Fruit fly (Drosophila melanogaster) ovary, adult (tissue): Measurements from ENCODE around the gene Pex19.
A peak's percentile ranks its signal among the peaks of the same experiment; 100 is the strongest.

Source experiments
- CG17801 ChIP-seq: fragments of 200-800 bp; optimal IDR thresholded peaks from 2 replicates; lab custom pipeline; 2019; ENCODE audit warnings: missing biosample characterization, mild to moderate bottlenecking, missing genetic modification characterization, moderate library complexity; ENCODE audit not compliant: partially characterized antibody

Gene Pex19

DNA sequence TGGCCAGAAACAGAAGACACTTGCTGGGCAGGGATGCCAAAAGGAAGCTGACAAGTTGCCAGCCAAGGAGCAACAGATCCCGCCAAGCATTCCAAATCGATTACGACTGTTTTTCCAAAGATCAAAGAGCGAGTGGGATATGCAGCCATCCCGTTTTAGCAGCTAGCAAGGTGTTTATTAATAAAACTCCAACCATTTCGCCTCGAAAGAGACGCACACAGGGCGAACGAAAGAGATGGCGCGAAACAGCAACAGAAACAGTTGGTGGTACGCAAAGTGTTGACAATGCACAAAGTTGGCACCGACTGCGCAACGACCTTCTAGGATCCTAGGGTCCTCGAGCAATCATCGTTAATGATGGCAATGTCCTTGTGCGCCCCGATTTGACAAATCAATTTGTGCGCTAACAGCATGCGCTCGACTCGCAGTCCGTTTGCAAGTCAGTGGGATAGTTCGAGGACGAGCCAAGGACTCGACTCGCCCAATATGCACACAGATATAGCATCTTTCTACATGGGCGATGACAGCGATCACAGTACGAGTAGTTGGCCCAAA lies 11.7 kb upstream of the Pex19 start:
- TF ChIP-seq CG17801 (GFP tag; lab: Kevin White, UChicago) = no peak

DNA sequence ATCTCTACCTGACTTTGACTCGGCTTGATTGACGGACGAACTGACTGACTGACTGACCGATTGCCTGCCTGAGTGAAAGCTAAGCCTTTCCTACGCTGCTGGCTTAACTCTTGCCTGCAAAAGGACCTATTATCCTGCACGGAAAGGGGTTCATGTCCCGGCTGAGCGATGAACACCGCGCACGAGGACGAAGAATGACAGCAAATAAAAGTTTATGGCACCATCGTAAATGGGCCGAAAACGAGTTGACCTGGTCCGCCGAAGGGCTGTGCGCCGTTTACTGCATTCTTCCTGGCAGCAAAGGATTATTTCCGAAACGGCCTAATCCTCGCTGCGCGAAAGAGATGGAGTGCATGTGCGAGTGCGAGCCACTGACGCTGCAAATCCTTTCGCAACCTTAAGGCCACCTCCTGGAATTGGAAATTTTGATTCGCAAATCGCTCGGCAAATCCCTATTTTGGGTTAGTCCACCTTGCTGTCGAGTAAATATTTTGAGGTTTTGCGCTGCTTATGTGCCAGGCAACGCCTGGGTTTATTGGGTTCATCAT lies 10.4 kb upstream of the Pex19 start:
- no peak for TF ChIP-seq CG17801 (GFP tag; lab: Kevin White, UChicago)

- TF ChIP-seq CG17801 (GFP tag; lab: Kevin White, UChicago) = no peak
Observed at dm6 chr2L:12085010-12085409, 6.6 kb upstream of the Pex19 start.

- TF ChIP-seq CG17801 (GFP tag; lab: Kevin White, UChicago) = no peak
Observed at dm6 chr2L:12085619-12086171, 5.9 kb upstream of the Pex19 start, which contains the start of gene prd. TSS of gene prd (minus strand) at chr2L:12085827.

- TF ChIP-seq CG17801 (GFP tag; lab: Kevin White, UChicago) = no peak
Observed at dm6 chr2L:12087442-12087841, 4.2 kb upstream of the Pex19 start.

DNA sequence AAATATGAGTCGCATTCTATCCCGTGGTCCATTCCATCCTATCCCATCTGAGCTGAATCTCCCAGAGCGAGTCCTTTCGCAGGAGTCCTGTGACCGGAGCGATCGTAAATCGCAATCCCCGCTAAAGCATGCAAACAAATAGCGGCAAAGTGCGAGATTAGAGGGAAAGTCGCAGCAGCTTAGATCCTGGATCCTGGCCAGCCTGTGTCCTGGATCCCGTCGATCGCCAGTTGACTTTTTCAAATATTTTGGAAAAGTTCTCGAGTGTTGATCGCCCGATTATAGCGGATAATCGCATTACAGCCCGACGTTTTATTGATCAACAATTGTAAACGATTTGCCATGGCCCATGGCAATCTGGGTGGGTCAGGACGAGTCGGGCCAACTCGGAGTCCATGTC lies 2.5 kb upstream of the Pex19 start:
- TF ChIP-seq CG17801 (GFP tag; lab: Kevin White, UChicago) = no peak

DNA sequence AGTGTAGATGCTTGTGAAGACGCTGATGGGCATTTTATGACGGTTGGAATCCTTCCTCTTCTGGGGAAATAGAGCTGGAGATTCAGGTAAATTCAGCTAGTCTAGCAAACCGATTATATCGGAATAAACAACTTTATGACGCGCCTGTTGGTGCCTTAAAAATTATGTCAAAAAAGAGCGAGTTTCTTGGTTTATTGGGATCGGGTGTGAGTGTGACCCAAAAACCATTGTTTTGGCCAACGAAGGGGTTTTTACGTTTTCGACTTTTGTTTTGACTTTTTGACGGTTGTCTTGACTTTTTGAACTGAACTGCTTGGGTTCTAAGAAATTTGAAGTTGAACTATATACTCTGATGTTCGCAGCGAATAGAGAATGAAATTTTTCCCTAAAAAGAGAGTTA lies 419 bp downstream of the Pex19 start:
- TF ChIP-seq CG17801 (GFP tag; lab: Kevin White, UChicago) = no peak

DNA sequence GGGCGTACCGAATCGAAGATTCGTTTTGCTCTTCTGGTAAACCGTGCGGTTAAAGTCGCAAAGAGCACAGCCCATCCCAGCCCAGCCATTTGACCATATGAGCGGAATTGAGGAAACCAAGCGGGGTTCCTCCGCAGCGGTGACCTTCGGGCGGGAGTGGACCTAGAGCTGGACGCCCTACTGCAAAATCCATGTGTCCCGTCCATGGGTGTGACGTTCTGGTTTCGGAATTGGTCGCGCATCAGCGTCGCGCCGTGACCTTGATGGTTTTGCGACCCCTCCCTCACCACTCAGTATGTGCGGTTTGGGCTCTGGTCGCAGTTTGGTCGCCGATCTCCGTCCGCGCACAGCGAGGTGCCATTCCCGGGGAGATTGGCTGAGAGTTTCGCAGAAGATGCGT lies 1.1 kb downstream of the Pex19 start:
- no peak for TF ChIP-seq CG17801 (GFP tag; lab: Kevin White, UChicago)

DNA sequence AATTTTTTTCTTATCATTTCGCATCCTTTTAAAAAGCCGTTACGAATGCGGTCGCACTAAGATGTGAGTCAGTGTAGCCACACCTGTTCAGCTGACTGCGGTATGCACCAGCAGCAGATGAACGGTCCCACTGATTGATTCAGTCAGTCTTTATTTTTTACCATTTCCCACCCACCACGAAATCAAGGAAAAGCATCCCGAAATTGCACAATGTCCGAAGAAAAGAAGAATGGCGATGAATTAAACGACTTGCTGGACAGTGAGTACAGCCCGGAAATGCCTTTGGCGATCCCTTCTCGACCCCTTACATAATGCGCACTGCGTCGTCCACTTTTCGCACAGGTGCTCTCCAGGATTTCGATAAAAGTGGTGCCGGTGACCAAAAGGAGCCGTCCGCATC lies 2.0 kb downstream of the Pex19 start:
- no peak for TF ChIP-seq CG17801 (GFP tag; lab: Kevin White, UChicago)

DNA sequence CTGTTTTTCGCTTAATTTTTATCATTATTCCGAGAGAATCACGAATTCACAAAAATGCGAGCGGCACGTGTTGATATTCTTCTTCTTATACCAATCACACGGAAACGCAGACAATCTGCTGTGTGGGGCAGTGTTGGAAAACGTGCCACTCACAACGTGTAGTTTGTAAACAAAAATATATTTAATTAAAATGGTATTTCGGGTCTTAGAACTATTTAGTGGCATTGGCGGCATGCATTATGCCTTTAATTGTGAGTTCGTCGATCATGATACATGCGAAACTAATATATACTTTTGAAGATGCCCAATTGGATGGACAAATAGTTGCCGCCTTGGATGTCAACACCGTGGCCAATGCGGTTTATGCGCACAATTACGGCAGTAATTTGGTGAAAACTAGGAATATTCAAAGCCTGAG lies 4.8 kb downstream of the Pex19 start, which contains the start of the genes CG6712 and Mt2:
CG6712 (minus strand) TSS at position 116 of the 418 bp plus-strand sequence.
Mt2 (plus strand) TSS at position 130 of the 418 bp plus-strand sequence.
- TF ChIP-seq CG17801 (GFP tag; lab: Kevin White, UChicago) = no peak

- TF ChIP-seq CG17801 (GFP tag; lab: Kevin White, UChicago) = no peak
Observed at dm6 chr2L:12097698-12098097, 6.1 kb downstream of the Pex19 start, which contains the start of gene Ced-12. TSS of gene Ced-12 (plus strand) at chr2L:12097838.

DNA sequence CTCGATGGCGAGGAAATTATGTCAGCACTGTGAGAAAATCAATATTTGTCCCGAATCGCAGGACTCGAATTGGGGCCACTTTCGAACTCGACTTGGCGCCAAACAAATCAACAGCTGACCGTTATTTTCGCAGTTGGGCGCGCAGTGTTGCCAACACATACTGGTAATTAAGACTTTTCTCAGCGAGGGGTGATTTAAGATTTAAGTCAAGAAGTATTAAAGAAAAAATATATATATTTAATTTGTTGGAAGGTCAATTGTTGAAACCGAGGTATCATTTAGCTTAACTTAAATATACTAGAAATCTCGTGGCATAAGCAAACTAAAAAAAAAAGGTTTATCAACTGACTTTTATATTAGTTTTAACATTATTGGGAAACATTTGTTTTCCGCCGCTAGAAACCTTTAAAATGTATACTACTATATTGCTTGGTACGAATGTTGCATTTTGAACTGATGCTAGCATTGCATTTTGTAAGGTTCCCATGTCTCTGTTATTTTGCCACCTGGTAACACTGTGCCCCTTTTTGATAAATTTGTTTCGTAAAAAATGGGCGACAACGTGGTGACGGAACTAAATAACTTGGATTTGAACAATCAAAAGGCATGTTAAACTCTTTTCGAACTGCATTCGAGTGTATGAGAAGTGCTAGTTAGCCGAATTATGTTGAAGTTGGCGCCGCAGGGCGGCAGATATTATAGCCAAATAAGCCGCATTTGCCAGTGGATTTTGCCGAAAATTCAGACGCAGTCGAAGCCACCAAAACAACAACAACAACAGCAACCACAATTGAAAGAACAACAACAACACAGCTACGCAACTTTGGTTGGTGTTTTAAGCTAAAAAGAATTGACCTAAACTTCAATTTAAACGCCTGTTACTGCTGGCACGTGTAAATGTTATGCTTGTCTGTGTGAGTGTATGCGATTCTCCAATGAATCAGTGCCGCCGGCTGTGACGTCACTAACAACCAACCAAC lies 11.9 kb downstream of the Pex19 start, which contains the start of the genes Patsas and ThrRS:
Patsas (minus strand) TSS at position 55 of the 980 bp plus-strand sequence.
ThrRS (plus strand) TSS at position 521 of the 980 bp plus-strand sequence.
- TF ChIP-seq CG17801 (GFP tag; lab: Kevin White, UChicago) = peak; percentile 44

DNA sequence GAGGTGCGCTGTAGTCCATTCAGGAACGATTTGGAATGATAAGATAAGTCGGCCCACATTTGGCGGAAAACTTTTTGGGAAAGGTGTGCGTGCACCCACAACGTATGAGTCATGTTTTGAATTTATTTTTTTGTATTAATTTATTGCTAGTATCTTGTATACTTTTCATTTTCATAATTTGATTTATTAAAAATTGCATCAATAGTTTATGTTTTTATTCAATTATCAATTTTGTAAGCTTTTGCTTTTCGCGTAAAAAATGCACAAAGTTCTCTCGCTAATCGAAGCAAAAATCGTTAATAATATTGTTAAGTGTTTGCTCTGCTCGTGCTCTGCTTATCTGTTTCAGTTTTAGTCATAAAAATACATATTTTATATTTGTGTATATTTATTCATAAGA lies 15.5 kb downstream of the Pex19 start:
- TF ChIP-seq CG17801 (GFP tag; lab: Kevin White, UChicago) = no peak

- peak; percentile 63 for TF ChIP-seq CG17801 (GFP tag; lab: Kevin White, UChicago)
Observed at dm6 chr2L:12108779-12109564, 17.4 kb downstream of the Pex19 start, which contains the start of the genes Rab6 and Phae1. TSS of gene Rab6 (minus strand) at chr2L:12109116. TSS of gene Phae1 (plus strand) at chr2L:12109417.
